Fruit fly (Drosophila melanogaster): ENCODE results near the gene Eip74EF.

Eip74EF gene

DNA sequence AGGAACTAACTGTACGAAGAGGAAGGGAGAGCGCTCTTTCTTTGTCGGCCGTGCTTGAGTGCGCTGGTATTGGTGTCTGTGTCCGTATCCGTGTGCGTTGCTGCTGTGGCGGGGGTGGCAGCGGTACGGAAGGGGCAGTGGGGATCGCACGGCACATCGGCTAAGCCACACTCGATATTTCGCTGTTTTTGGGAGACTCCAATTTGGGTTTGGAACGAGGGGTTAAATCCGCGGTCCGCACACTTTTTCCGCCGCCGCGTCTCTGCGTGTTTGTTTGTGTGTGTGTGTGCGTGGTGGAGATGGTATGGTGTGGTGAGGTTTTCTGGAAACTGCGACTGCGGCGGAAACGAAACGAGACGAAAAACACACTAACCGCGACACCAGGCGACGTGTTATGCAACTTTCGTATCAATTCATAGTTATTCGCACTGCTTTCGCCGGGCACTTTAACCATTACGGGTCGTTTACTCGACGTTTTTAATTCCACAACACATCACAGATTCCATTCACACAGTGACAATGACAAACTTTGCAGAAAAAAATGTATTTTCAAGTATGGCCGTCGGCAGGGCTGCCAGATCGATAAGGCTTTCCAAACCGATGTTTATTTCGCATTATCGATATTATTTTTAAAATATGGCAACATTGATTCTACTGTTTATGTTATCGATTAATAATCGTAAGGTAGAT is 61.8 kb downstream of the Eip74EF start, which contains the start of gene CycT (continued):
- no peak for TF ChIP-seq Antp (GFP tag; optimal IDR thresholded peaks at IDR 0.05)
- peak; percentile 37; the same call in 1 of the 2 replicates for TF ChIP-seq CG32772 (GFP tag; IDR thresholded peaks at IDR 0.05)
- TF ChIP-seq ab (GFP tag; optimal IDR thresholded peaks at IDR 0.05) = no peak
- TF ChIP-seq CG9817 (tag; optimal IDR thresholded peaks at IDR 0.05) = no peak
- peak; percentile 40 for TF ChIP-seq CG10209 (GFP tag; optimal IDR thresholded peaks at IDR 0.05)
- no peak for TF ChIP-seq Dip2 (GFP tag; IDR thresholded peaks at IDR 0.05)
- TF ChIP-seq cg (GFP tag; optimal IDR thresholded peaks at IDR 0.05) = peak; percentile 97
- no peak for TF ChIP-seq D19A (tag; optimal IDR thresholded peaks at IDR 0.05)
- no peak for TF ChIP-seq Optix (GFP tag; IDR thresholded peaks at IDR 0.05)
- no peak for TF ChIP-seq Hr51 (GFP tag; optimal IDR thresholded peaks at IDR 0.05)
- TF ChIP-seq grau (tag; optimal IDR thresholded peaks at IDR 0.05) = peak; percentile 41
- TF ChIP-seq fd96Cb (tag; optimal IDR thresholded peaks at IDR 0.05) = no peak
- peak; percentile 85 for TF ChIP-seq CG6791 (GFP tag; IDR thresholded peaks at IDR 0.05; ENCODE audit: partially characterized antibody)
- TF ChIP-seq nom (GFP tag; optimal IDR thresholded peaks at IDR 0.05) = peak; percentile 79
- TF ChIP-seq Ets65A (GFP tag) = no peak
- TF ChIP-seq CG18764 (GFP tag; optimal IDR thresholded peaks at IDR 0.05) = no peak
- no peak for TF ChIP-seq CG15011 (GFP tag; optimal IDR thresholded peaks at IDR 0.05)
- no peak for TF ChIP-seq corto (GFP tag; optimal IDR thresholded peaks at IDR 0.05)
- peak; percentile 3 for TF ChIP-seq Camta (GFP tag; optimal IDR thresholded peaks at IDR 0.05)
- TF ChIP-seq HLH54F (GFP tag; optimal IDR thresholded peaks at IDR 0.05) = no peak
- TF ChIP-seq CG12071 (GFP tag; optimal IDR thresholded peaks at IDR 0.05) = no peak
- TF ChIP-seq HHEX (GFP tag; optimal IDR thresholded peaks at IDR 0.05) = peak; percentile 66
- TF ChIP-seq bbx (GFP tag; IDR thresholded peaks at IDR 0.05; ENCODE audit: partially characterized antibody) = peak; percentile 93
- TF ChIP-seq CG1602 (GFP tag; optimal IDR thresholded peaks at IDR 0.05) = no peak
- no peak for TF ChIP-seq btn (GFP tag; optimal IDR thresholded peaks at IDR 0.05)
- TF ChIP-seq ssp (GFP tag; IDR thresholded peaks at IDR 0.05) = no peak
- peak; percentile 87 for TF ChIP-seq crol (GFP tag; IDR thresholded peaks at IDR 0.05)
- no peak for TF ChIP-seq ftz-f1 (GFP tag; optimal IDR thresholded peaks at IDR 0.05)
- TF ChIP-seq CG13287 (GFP tag; IDR thresholded peaks at IDR 0.05; ENCODE audit: partially characterized antibody) = peak; percentile 91
- no peak for TF ChIP-seq scrt (GFP tag; optimal IDR thresholded peaks at IDR 0.05)
- TF ChIP-seq kay (GFP tag; optimal IDR thresholded peaks at IDR 0.05) = no peak
- TF ChIP-seq CG8290 (GFP tag; optimal IDR thresholded peaks at IDR 0.05) = peak; percentile 47
- peak; percentile 7 to 31 for TF ChIP-seq CG8290 (tag; optimal IDR thresholded peaks at IDR 0.05)
- TF ChIP-seq Xbp1 (GFP tag; optimal IDR thresholded peaks at IDR 0.05) = peak; percentile 0
- TF ChIP-seq CG6765 (GFP tag; optimal IDR thresholded peaks at IDR 0.05) = peak; percentile 83
- no peak for TF ChIP-seq fd102C (GFP tag; optimal IDR thresholded peaks at IDR 0.05)
- TF ChIP-seq Sox100B (GFP tag; optimal IDR thresholded peaks at IDR 0.05) = no peak
- TF ChIP-seq jing (GFP tag; optimal IDR thresholded peaks at IDR 0.05) = no peak
- no peak for TF ChIP-seq B-H1 (GFP tag; IDR thresholded peaks at IDR 0.05)
- peak; percentile 95 for TF ChIP-seq CG3995 (GFP tag; optimal IDR thresholded peaks at IDR 0.05)
- no peak for TF ChIP-seq CG7372 (GFP tag; IDR thresholded peaks at IDR 0.05)
- TF ChIP-seq tap (tag; optimal IDR thresholded peaks at IDR 0.05) = no peak
- no peak for TF ChIP-seq Bteb2 (GFP tag; optimal IDR thresholded peaks at IDR 0.05)
- peak; percentile 43 for TF ChIP-seq CG12391 (tag; optimal IDR thresholded peaks at IDR 0.05)
- TF ChIP-seq CG10565 (GFP tag; optimal IDR thresholded peaks at IDR 0.05) = no peak
- TF ChIP-seq Hey (tag; optimal IDR thresholded peaks at IDR 0.05) = no peak
- TF ChIP-seq zf30C (GFP tag; optimal IDR thresholded peaks at IDR 0.05) = no peak
- TF ChIP-seq Ada2b (GFP tag; IDR thresholded peaks at IDR 0.05) = no peak
- peak; percentile 33 for TF ChIP-seq CG9797 (GFP tag; optimal IDR thresholded peaks at IDR 0.05)
- TF ChIP-seq Blimp-1 (GFP tag; optimal IDR thresholded peaks at IDR 0.05) = no peak
